Worm (Caenorhabditis elegans): ENCODE results near the gene fbxa-210.

fbxa-210 gene

ce11 chrV:18125075-18125474 lies at the start of gene fbxa-210:
fbxa-210 (plus strand) TSS chrV:18125375.
- TF ChIP-seq unc-62 (GFP tag; optimal IDR thresholded peaks at IDR 0.05), result no peak

DNA sequence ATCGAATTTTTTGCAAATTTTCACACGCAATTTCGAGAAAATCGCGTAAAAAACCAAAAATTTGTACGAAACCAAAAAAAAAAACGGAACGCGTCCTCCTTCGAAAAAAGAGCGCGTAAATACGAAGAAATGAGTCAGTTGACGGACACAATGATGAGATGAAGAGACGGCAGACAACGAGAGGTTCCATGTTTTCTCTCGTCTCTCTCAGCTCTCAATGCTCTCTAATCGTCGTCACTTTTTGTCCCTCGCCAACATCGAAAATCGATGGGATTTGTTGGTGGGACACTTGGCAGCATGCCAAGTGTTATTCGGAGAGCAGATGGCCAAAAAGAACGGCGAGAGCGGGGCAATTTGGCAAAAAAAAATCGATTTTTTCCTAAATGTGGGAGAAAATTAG lies 46.0 kb upstream of the fbxa-210 start:
- no peak for TF ChIP-seq unc-62 (GFP tag; optimal IDR thresholded peaks at IDR 0.05)

DNA sequence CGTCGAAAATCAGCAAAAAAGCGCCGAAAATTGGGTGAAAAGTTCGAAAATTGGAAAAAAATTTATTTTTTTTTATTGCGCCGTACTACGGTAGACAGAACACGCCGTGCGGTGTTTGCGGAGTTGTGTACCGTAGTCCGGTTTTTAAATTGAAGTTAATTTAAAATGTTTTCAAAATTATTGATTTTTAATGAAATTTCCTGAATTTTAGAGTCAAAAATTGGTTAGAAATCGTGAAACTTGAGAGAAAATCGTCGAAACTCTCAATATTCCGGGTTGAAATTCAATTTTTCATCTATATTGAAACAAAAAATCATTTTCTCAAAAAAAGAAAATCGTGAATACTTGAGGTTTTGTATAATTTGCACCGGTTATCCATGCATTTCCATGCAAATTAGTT lies 43.3 kb upstream of the fbxa-210 start, which contains the start of gene nova-1:
Gene nova-1 (minus strand): TSS at position 101 of the 400 bp plus-strand sequence.
- no peak for TF ChIP-seq unc-62 (GFP tag; optimal IDR thresholded peaks at IDR 0.05)

DNA sequence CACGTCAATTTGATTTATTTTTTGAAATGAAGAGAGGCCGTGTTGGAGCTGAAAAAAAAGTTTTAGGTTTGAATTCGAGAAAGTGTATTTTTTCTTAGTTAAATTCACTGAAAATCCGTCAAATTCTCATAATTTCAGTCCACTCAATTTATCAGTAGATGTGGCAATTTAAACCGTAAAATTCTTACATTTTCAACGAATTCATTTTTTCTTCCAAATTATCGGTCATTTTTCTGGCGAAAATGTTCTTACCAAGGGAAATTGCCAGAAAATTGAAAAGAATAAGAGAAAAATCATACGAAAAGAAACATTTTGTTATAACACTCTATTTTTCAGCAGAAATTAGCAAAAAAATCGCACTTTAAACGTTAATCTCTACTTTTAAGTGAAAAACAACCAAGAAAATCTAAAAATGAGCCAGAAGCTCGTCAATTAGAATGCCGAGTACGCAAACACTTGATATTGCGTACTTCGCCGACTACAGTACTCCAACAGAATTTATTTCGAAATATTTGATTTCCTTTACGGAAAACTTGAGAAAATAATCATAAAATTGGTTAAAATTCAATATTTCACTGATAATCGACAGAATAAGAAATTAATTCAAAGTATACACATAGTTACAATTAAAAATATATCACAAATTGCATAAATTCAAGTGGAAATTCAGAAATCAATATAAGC lies 39.9 kb upstream of the fbxa-210 start, which contains the start of gene fbxa-106:
Gene fbxa-106 (minus strand): TSS at position 51 of the 684 bp plus-strand sequence.
- no peak for TF ChIP-seq unc-62 (GFP tag; optimal IDR thresholded peaks at IDR 0.05)

- TF ChIP-seq unc-62 (GFP tag; optimal IDR thresholded peaks at IDR 0.05), result no peak
These were observed 39.0 kb upstream of the fbxa-210 start, which contains the start of gene Y59A8B.12 for ce11 chrV:18086174-18086661. Y59A8B.12 (minus strand) TSS chrV:18086224.

- TF ChIP-seq unc-62 (GFP tag; optimal IDR thresholded peaks at IDR 0.05), result no peak
These were observed 38.4 kb upstream of the fbxa-210 start, which contains the start of gene slr-2 for ce11 chrV:18086783-18087182. slr-2 (plus strand) TSS chrV:18087123.

DNA sequence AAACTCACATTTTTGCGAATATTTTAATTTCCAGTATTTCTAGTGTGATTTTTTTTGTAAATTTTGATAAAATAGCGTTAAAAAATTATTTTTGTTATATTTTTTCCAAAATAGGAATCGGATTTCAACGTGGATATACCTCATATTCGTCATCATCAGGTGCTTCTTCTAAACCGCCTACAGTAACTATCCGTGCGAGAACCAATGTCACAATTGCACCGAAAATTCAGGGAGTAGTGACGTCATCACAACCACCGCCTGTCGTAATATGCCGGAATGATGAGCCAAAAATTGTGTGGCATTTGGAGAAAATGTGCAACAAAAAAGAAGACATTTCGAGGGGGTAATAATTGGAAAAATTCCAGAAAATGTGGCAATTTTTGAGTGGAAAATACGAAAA lies 34.0 kb upstream of the fbxa-210 start:
- TF ChIP-seq unc-62 (GFP tag; optimal IDR thresholded peaks at IDR 0.05), result no peak

DNA sequence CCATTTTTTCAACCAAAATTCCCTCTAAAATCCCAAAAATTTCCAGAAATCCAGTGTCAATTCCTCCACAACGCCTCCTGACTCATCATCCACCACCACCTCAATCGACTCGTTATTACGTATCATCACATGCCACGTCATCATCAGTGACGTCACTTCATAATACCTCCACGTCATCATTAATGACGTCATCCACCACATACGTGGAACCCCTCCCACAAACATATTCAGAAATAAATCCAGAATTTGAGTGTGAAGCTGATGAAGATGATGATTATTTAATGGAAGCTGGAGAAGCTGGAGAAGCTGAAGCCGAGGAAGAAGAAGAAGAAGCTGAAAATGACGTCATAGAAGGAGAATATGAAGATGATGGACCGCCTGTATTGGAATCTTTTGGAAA lies 31.2 kb upstream of the fbxa-210 start:
- no peak for TF ChIP-seq unc-62 (GFP tag; optimal IDR thresholded peaks at IDR 0.05)

DNA sequence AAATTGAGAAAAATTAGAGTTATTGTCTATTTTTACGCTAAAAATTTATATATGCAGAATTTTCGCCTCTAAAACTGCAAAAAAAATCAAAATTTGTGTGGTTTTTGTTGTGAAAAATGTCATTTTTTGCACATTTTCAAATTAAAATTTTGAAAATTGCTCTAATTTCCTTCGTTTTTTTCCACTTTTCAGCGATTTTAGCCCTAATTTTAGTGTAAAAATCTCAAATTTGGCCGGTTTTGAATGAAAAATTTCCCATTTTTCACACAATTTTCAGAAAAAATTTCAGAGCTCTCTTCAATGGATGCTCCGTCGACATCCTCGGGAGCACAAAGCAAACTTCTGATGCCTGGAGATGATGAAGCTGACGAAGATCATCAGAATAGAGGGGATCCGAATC lies 26.8 kb upstream of the fbxa-210 start, which contains the start of gene par-4:
Gene par-4 (plus strand): TSS at position 301 of the 400 bp plus-strand sequence.
- no peak for TF ChIP-seq unc-62 (GFP tag; optimal IDR thresholded peaks at IDR 0.05)

- TF ChIP-seq unc-62 (GFP tag; optimal IDR thresholded peaks at IDR 0.05), result no peak
These were observed 19.1 kb upstream of the fbxa-210 start for ce11 chrV:18106055-18106454.

ce11 chrV:18107969-18108368 lies 17.2 kb upstream of the fbxa-210 start, which contains the start of gene Y37H2A.1:
Y37H2A.1 (plus strand) TSS chrV:18108269.
- no peak for TF ChIP-seq unc-62 (GFP tag; optimal IDR thresholded peaks at IDR 0.05)

DNA sequence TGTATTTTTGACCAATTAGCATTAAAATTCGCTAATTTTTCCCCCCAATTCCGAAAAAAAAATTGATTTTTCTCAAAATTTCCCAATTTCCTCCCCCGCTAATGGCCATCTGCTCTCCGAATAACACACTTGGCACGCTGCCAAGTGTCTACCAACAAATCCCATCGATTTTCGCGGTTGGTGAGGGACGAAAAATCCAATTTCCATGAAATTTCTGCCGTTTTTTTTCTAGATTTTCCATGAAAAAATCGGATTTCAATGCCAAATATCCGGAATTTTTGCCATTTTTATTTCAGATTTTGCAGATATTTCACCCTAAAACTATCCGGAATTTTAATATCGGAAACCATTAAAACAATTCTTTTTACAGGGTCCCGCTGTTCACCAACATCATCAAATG lies 15.7 kb upstream of the fbxa-210 start:
- no peak for TF ChIP-seq unc-62 (GFP tag; optimal IDR thresholded peaks at IDR 0.05)

DNA sequence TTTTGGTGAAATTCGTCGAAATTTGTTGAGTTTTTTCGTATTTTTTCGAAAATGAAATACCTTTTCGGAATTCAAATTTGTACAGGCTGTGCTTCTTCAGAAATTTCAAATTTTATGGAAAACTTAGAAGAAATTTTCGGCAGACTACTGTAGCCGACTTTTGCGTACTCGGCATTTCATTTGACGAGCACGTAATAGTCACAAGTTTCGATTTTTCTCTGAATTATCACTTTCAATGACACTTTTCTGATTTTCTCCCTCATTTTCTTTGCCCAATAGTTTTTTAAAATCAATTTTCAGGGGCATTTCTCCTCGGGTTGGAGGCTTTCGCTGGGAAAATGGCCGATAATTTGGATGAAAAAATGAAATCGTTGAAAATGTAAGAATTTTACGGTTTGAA lies 1.5 kb upstream of the fbxa-210 start, which contains the start of gene fbxa-107:
Gene fbxa-107 (plus strand): TSS at position 301 of the 400 bp plus-strand sequence.
- no peak for TF ChIP-seq unc-62 (GFP tag; optimal IDR thresholded peaks at IDR 0.05)

DNA sequence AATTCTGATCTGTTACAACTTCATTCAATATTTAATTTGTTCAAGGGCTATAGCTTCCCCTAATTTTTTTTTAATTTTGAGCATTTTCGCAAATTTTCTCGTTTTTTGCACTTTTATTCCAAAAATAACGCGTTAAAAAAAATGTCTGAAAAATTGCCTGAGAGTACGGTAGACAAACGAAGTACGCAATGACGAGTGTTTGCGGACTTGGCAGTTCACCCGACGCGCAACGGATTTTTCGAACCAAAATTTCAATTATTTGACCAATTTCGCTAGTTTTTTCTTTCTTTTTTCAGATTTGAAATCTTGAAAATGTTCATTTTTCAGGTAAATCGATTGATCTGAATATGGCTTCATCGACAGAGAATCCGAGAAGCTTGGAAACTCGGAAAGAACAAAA lies 2.0 kb downstream of the fbxa-210 start, which contains the start of gene fbxa-211:
Gene fbxa-211 (plus strand): TSS at position 328 of the 400 bp plus-strand sequence.
- no peak for TF ChIP-seq unc-62 (GFP tag; optimal IDR thresholded peaks at IDR 0.05)

DNA sequence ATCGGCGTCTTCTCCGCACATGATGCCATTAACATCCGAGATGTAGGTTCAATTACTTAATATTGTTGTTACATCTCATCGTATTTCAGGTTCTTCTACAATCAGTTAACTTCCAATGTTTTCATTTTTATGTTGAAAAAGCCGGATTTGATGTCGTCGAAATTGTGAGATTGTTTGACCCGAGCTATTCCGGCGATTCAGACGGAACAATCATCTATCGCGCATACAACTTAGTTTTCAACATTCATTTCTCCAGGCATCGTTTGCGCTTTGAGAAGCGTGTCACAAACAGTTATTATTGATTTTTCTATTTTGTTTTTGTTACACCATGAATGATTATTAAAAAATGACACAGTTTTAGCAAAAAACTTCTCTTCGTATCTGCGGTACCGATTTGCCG lies 3.4 kb downstream of the fbxa-210 start:
- no peak for TF ChIP-seq unc-62 (GFP tag; optimal IDR thresholded peaks at IDR 0.05)

DNA sequence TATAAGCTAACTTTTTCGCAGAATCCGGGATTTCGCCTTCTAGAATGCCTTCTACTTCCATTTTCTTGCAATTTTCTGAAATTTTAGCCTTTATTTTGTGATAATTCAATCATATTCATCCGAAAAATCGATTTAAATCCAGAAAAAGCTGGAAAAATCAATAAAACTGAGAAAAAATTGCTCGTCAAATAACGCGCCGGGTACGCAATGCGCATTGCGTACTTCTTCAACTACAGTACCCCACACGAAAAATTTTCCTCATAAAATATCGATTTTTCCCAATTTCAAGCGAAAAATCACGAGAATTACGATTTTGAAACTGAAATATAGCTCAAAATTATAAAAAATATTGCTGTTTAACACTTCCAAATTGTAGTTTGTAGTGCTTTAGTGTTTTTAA lies 5.9 kb downstream of the fbxa-210 start, which contains the start of gene Y37H2A.12:
Gene Y37H2A.12 (minus strand): TSS at position 81 of the 400 bp plus-strand sequence.
- TF ChIP-seq unc-62 (GFP tag; optimal IDR thresholded peaks at IDR 0.05), result no peak

DNA sequence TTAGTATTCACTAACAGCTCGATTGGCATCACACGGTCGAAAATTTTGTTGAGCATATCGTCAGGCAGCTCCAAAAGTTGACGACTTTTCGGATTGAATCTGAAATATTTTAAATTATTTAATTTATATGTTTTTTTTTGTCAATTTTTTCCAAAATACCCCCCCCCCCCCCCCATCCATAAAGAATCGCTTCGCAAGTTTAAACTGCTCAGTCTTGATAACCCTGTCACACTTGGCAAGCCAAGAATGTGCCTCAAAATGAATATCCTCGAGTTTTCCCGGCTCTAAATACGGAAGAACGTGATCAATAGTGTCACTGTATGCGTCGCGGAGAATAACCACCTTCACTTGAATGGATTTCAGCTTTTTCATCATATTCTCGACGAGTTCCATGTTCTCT lies 8.0 kb downstream of the fbxa-210 start, which contains the start of gene Y37H2A.18:
Gene Y37H2A.18 (minus strand): TSS at position 101 of the 400 bp plus-strand sequence.
- no peak for TF ChIP-seq unc-62 (GFP tag; optimal IDR thresholded peaks at IDR 0.05)

Data from whole organism, dauer.